Worm (Caenorhabditis elegans) whole organism, L1 larva: ENCODE results near the gene rin-1.

Experiments used
- C16A3.4 ChIP-seq: fragments of 150-350 bp; optimal IDR thresholded peaks from 2 replicates; lab custom pipeline; 2014; ENCODE audit warnings: missing biosample characterization, missing genetic modification characterization
- C34B4.2 ChIP-seq: sonication (generic microtip); optimal IDR thresholded peaks from 2 replicates; lab custom pipeline; 2017; ENCODE audit warnings: mild to moderate bottlenecking, missing genetic modification characterization, missing compliant biosample characterization
- Y116A8C.19 ChIP-seq: sonication (generic microtip); optimal IDR thresholded peaks from 2 replicates; lab custom pipeline; 2016; ENCODE audit warnings: missing compliant biosample characterization, missing genetic modification characterization, borderline replicate concordance
- aha-1 ChIP-seq: fragments of 150-350 bp; optimal IDR thresholded peaks from 2 replicates; lab custom pipeline; 2014; ENCODE audit warnings: missing biosample characterization, missing genetic modification characterization
- alr-1 ChIP-seq: fragments of 200-800 bp; sonication (Bioruptor generic); optimal IDR thresholded peaks from 2 replicates; lab custom pipeline; 2018; ENCODE audit warnings: borderline replicate concordance, mild to moderate bottlenecking, missing genetic modification characterization, missing compliant biosample characterization
- aly-2 ChIP-seq: fragments of 150-350 bp; optimal IDR thresholded peaks from 2 replicates; lab custom pipeline; 2014; ENCODE audit warnings: missing biosample characterization, missing genetic modification characterization
- ama-1 ChIP-seq: fragments of 150-350 bp; optimal IDR thresholded peaks from 2 replicates; lab custom pipeline; 2014
- blmp-1 ChIP-seq: fragments of 150-350 bp; optimal IDR thresholded peaks from 2 replicates; lab custom pipeline; 2014; ENCODE audit warnings: missing biosample characterization, missing genetic modification characterization
- ceh-82 ChIP-seq, 3 experiments: fragments of 150-350 bp in 1 of 3; sonication (generic microtip) in 2 of 3; optimal IDR thresholded peaks; 2 replicates each; lab custom pipeline; 2014 to 2017; ENCODE audit warnings: missing biosample characterization in 3 of 3, missing genetic modification characterization in 3 of 3
- dpl-1 ChIP-seq, 3 experiments: fragments of 150-350 bp in 2 of 3; sonication (generic microtip) in 1 of 3; optimal IDR thresholded peaks; 2 replicates each; lab custom pipeline; 2014 to 2017; ENCODE audit warnings: missing biosample characterization in 3 of 3, missing genetic modification characterization in 3 of 3, missing genetic modification reagents in 3 of 3
- egl-13 ChIP-seq: sonication (generic microtip); optimal IDR thresholded peaks from 2 replicates; lab custom pipeline; 2016; ENCODE audit warnings: missing genotype, missing genetic modification reagents, missing genetic modification characterization, missing compliant biosample characterization
- elt-2 ChIP-seq: sonication (generic microtip); optimal IDR thresholded peaks from 2 replicates; lab custom pipeline; 2016; ENCODE audit warnings: missing genetic modification characterization, mild to moderate bottlenecking, inconsistent platforms, missing compliant biosample characterization, missing genetic modification reagents
- elt-3 ChIP-seq, 6 experiments: fragments of 150-350 bp in 1 of 6; sonication (generic microtip); optimal IDR thresholded peaks; 2 replicates each; lab custom pipeline; 2017 to 2018; ENCODE audit warnings: missing biosample characterization in 6 of 6, missing genetic modification characterization in 6 of 6, inconsistent platforms in 1 of 6
- ets-5 ChIP-seq: fragments of 200-800 bp; sonication (Bioruptor generic); IDR thresholded peaks from 2 replicates; pipeline ENCODE4 v1.3.6; 2022; ENCODE audit warnings: missing genetic modification characterization, missing compliant biosample characterization
- fkh-4 ChIP-seq: sonication (generic microtip); optimal IDR thresholded peaks from 2 replicates; lab custom pipeline; 2016; ENCODE audit warnings: missing compliant biosample characterization, missing genetic modification characterization, borderline replicate concordance
- fkh-8 ChIP-seq: sonication (generic microtip); optimal IDR thresholded peaks from 2 replicates; lab custom pipeline; 2016; ENCODE audit warnings: mild to moderate bottlenecking, missing genetic modification characterization, missing compliant biosample characterization
- fos-1 ChIP-seq: fragments of 150-350 bp; optimal IDR thresholded peaks from 2 replicates; lab custom pipeline; 2014; ENCODE audit warnings: missing biosample characterization, missing genetic modification characterization
- grh-1 ChIP-seq: fragments of 200-800 bp; sonication (Bioruptor generic); IDR thresholded peaks from 2 replicates; pipeline ENCODE4 v1.3.6; 2022; ENCODE audit warnings: missing genetic modification reagents, missing genetic modification characterization, missing compliant biosample characterization
- hpl-2 ChIP-seq: fragments of 150-350 bp; optimal IDR thresholded peaks from 2 replicates; lab custom pipeline; 2014; ENCODE audit warnings: missing biosample characterization, missing genetic modification reagents, missing genetic modification characterization
- irx-1 ChIP-seq: sonication (generic microtip); optimal IDR thresholded peaks from 2 replicates; lab custom pipeline; 2016; ENCODE audit warnings: missing genetic modification characterization, missing compliant biosample characterization
- lin-14 ChIP-seq: fragments of 200-800 bp; sonication (Bioruptor generic); optimal IDR thresholded peaks from 2 replicates; lab custom pipeline; 2018; ENCODE audit warnings: mild to moderate bottlenecking, missing genetic modification characterization, moderate library complexity, missing compliant biosample characterization
- lin-35 ChIP-seq, 2 experiments: fragments of 150-350 bp; optimal IDR thresholded peaks; 2 replicates each; lab custom pipeline; 2014; ENCODE audit warnings: missing biosample characterization in 2 of 2, missing genetic modification characterization in 2 of 2, missing genetic modification reagents in 2 of 2
- lir-3 ChIP-seq: sonication (generic microtip); optimal IDR thresholded peaks from 2 replicates; lab custom pipeline; 2016; ENCODE audit warnings: mild to moderate bottlenecking, missing genetic modification characterization, moderate library complexity, missing compliant biosample characterization; ENCODE audit not compliant: poor library complexity
- lsy-2 ChIP-seq, 2 experiments: fragments of 150-350 bp; optimal IDR thresholded peaks; 2 replicates each; lab custom pipeline; 2014; ENCODE audit warnings: missing biosample characterization in 2 of 2, missing genetic modification characterization in 2 of 2
- mdl-1 ChIP-seq, 2 experiments: fragments of 150-350 bp; optimal IDR thresholded peaks; 2 replicates each; lab custom pipeline; 2014 to 2017; ENCODE audit warnings: missing biosample characterization in 2 of 2, missing genetic modification characterization in 2 of 2, inconsistent platforms in 1 of 2
- mep-1 ChIP-seq: fragments of 150-350 bp; optimal IDR thresholded peaks from 2 replicates; lab custom pipeline; 2014; ENCODE audit warnings: missing biosample characterization, missing genetic modification characterization
- nhr-11 ChIP-seq: fragments of 150-350 bp; optimal IDR thresholded peaks from 2 replicates; lab custom pipeline; 2014; ENCODE audit warnings: missing biosample characterization, missing genetic modification characterization
- nhr-19 ChIP-seq: fragments of 200-800 bp; sonication (Bioruptor generic); conservative IDR thresholded peaks from 2 replicates; pipeline ENCODE4 v1.3.6; 2022; ENCODE audit warnings: missing genetic modification characterization, missing compliant biosample characterization
- nhr-47 ChIP-seq: sonication (generic microtip); optimal IDR thresholded peaks from 2 replicates; lab custom pipeline; 2016; ENCODE audit warnings: mild to moderate bottlenecking, missing genetic modification characterization, moderate library complexity, missing compliant biosample characterization
- nhr-71 ChIP-seq: sonication (generic microtip); optimal IDR thresholded peaks from 2 replicates; lab custom pipeline; 2016; ENCODE audit warnings: mild to moderate bottlenecking, missing genetic modification characterization, moderate library complexity, missing compliant biosample characterization
- nhr-76 ChIP-seq: sonication (generic microtip); optimal IDR thresholded peaks from 2 replicates; lab custom pipeline; 2017; ENCODE audit warnings: missing biosample characterization, missing genetic modification characterization
- nhr-77 ChIP-seq: fragments of 150-350 bp; optimal IDR thresholded peaks from 2 replicates; lab custom pipeline; 2014; ENCODE audit warnings: missing biosample characterization, missing genetic modification characterization
- nhr-84 ChIP-seq: sonication (generic microtip); optimal IDR thresholded peaks from 2 replicates; lab custom pipeline; 2017; ENCODE audit warnings: missing biosample characterization, missing genetic modification characterization
- nhr-85 ChIP-seq: sonication (generic microtip); peaks from one replicate; lab custom pipeline; 2016; ENCODE audit warnings: missing genetic modification characterization, inconsistent platforms, missing compliant biosample characterization
- pax-3 ChIP-seq: fragments of 200-800 bp; sonication (Bioruptor generic); optimal IDR thresholded peaks from 2 replicates; lab custom pipeline; 2018; ENCODE audit warnings: mild to moderate bottlenecking, missing genetic modification characterization, moderate library complexity, missing compliant biosample characterization
- pqm-1 ChIP-seq: sonication (generic microtip); optimal IDR thresholded peaks from 3 replicates; lab custom pipeline; 2017; ENCODE audit warnings: missing biosample characterization, missing genetic modification characterization
- sox-4 ChIP-seq: sonication (generic microtip); optimal IDR thresholded peaks from 2 replicates; lab custom pipeline; 2016; ENCODE audit warnings: missing genetic modification characterization, missing compliant biosample characterization
- sptf-1 ChIP-seq: fragments of 150-350 bp; optimal IDR thresholded peaks from 2 replicates; lab custom pipeline; 2014; ENCODE audit warnings: missing biosample characterization, missing genetic modification characterization
- swsn-7 ChIP-seq: sonication (generic microtip); optimal IDR thresholded peaks from 2 replicates; lab custom pipeline; 2016; ENCODE audit warnings: missing genetic modification characterization, missing compliant biosample characterization
- unc-86 ChIP-seq: sonication (generic microtip); optimal IDR thresholded peaks from 2 replicates; lab custom pipeline; 2016; ENCODE audit warnings: missing genetic modification characterization, missing compliant biosample characterization
- unc-98 ChIP-seq: fragments of 200-800 bp; sonication (Bioruptor generic); IDR thresholded peaks from 2 replicates; pipeline ENCODE4 v1.3.6; 2022; ENCODE audit warnings: missing genetic modification characterization, missing compliant biosample characterization
- vab-15 ChIP-seq: sonication (generic microtip); optimal IDR thresholded peaks from 2 replicates; lab custom pipeline; 2017; ENCODE audit warnings: missing genotype, mild to moderate bottlenecking, missing genetic modification characterization, missing compliant biosample characterization
- xbp-1 ChIP-seq: sonication (generic microtip); optimal IDR thresholded peaks from 2 replicates; lab custom pipeline; 2016; ENCODE audit warnings: missing genetic modification characterization, missing compliant biosample characterization
- ztf-4 ChIP-seq: fragments of 150-350 bp; optimal IDR thresholded peaks from 2 replicates; lab custom pipeline; 2014; ENCODE audit warnings: missing biosample characterization, missing genetic modification characterization

The rin-1 gene

DNA sequence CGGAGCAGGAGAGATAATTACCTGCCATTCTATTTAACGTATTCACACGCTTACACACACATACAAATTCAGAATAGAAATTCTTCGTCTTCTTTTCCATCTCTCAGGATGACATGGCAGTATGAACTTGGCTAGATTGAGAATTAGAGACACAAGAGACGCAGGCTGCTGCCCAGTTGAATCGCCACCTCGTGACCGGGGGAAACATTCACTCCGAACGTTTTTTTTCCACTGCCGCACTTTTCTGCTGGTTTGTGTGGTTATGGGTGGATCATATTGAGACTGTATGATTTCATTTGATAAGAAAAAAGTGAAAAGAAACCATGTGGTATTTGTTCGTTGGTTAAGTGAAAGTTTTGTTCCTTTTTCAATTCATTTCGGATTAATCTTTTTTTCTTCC is 34.2 kb upstream of the rin-1 start (continued):
- TF ChIP-seq irx-1 (tag; lab: Kevin White, UChicago) (peak; percentile 6), nhr-84 (tag; lab: Kevin White, UChicago) (no peak), C16A3.4 (tag; lab: Kevin White, UChicago) (peak; percentile 63), fkh-4 (tag; lab: Kevin White, UChicago) (no peak), dpl-1 (GFP tag; optimal IDR thresholded peaks at IDR 0.05; lab: Kevin White, UChicago) (peak; percentile 12 to 50 (median 40)), ztf-4 (tag; lab: Kevin White, UChicago) (no peak), nhr-71 (tag; lab: Kevin White, UChicago) (peak; percentile 79), egl-13 (tag; lab: Kevin White, UChicago) (peak; percentile 2), blmp-1 (tag; lab: Kevin White, UChicago) (peak; percentile 99), fkh-8 (tag; lab: Kevin White, UChicago) (peak; percentile 36), swsn-7 (peak; percentile 17), Y116A8C.19 (no peak), hpl-2 (GFP tag; lab: Kevin White, UChicago) (peak; percentile 12), fos-1 (peak; percentile 24), aly-2 (tag; lab: Kevin White, UChicago) (no peak), pqm-1 (tag; lab: Kevin White, UChicago) (no peak), ets-5 (GFP tag; lab: Robert Waterston, UW) (no peak), lsy-2 (tag; optimal IDR thresholded peaks at IDR 0.05; lab: Kevin White, UChicago) (peak; percentile 49 to 72), elt-2 (tag; lab: Kevin White, UChicago) (peak; percentile 52), nhr-76 (no peak), nhr-85 (tag; lab: Kevin White, UChicago) (peak; percentile 92), pax-3 (tag; lab: Kevin White, UChicago) (no peak), unc-86 (tag; lab: Kevin White, UChicago) (no peak), alr-1 (no peak), ceh-82 (tag; optimal IDR thresholded peaks at IDR 0.05; lab: Kevin White, UChicago) (peak in 1 of 3 experiments; percentile 62), lin-14 (GFP tag; lab: Kevin White, UChicago) (peak; percentile 91), xbp-1 (peak; percentile 10), nhr-77 (tag; lab: Kevin White, UChicago) (no peak), sox-4 (no peak), C34B4.2 (tag; lab: Kevin White, UChicago) (no peak), aha-1 (no peak), nhr-47 (peak; percentile 60), mdl-1 (tag; optimal IDR thresholded peaks at IDR 0.05; lab: Kevin White, UChicago) (peak in 1 of 2 experiments; percentile 83), unc-98 (no peak), ama-1 (lab: Kevin White, UChicago) (peak; percentile 33), grh-1 (GFP tag; lab: Robert Waterston, UW) (no peak), lin-35 (GFP tag; optimal IDR thresholded peaks at IDR 0.05; lab: Kevin White, UChicago) (peak; percentile 51 to 79), mep-1 (peak; percentile 68), vab-15 (peak; percentile 55), sptf-1 (tag; lab: Kevin White, UChicago) (no peak), nhr-19 (GFP tag; lab: Robert Waterston, UW) (peak; percentile 46; the same call in 1 of the 2 replicates), elt-3 (tag; optimal IDR thresholded peaks at IDR 0.05; lab: Kevin White, UChicago) (peak in 3 of 6 experiments; percentile 1 to 98 (median 83)), lir-3 (tag; lab: Kevin White, UChicago) (peak; percentile 29), nhr-11 (tag; lab: Kevin White, UChicago) (peak; percentile 27)
- TF ChIP-seq, all 84 proteins: peak for 38
